Worm (Caenorhabditis elegans) whole organism, midembryonic: ENCODE data around the gene spc-2.

Experiments used
- T22C8.4 ChIP-seq: fragments of 200-800 bp; sonication (Bioruptor generic); IDR thresholded peaks from 2 replicates; pipeline ENCODE4 v1.3.6; 2022; ENCODE audit warnings: missing genetic modification characterization, missing compliant biosample characterization
- cog-1 ChIP-seq: sonication (generic microtip); optimal IDR thresholded peaks from 2 replicates; lab custom pipeline; 2016; ENCODE audit warnings: missing genetic modification characterization, missing compliant biosample characterization
- flt-1 ChIP-seq: fragments of 200-800 bp; sonication (Bioruptor generic); IDR thresholded peaks from 2 replicates; pipeline ENCODE4 v1.3.6; 2022; ENCODE audit warnings: missing genetic modification characterization, missing compliant biosample characterization
- med-1 ChIP-seq: sonication (generic microtip); optimal IDR thresholded peaks from 2 replicates; lab custom pipeline; 2017; ENCODE audit warnings: missing genetic modification characterization, mild to moderate bottlenecking, missing compliant biosample characterization, antibody characterized with exemption, missing genetic modification reagents; ENCODE audit not compliant: insufficient read depth
- ztf-23 ChIP-seq: fragments of 200-800 bp; sonication (Bioruptor generic); IDR thresholded peaks from 2 replicates; pipeline ENCODE4 v1.3.6; 2022; ENCODE audit warnings: missing genetic modification reagents, missing genetic modification characterization, missing compliant biosample characterization

- no peak for TF ChIP-seq med-1 (GFP tag; lab: Kevin White, UChicago)
- TF ChIP-seq T22C8.4 (GFP tag; lab: Robert Waterston, UW) = no peak
- TF ChIP-seq flt-1 = no peak
- no peak for TF ChIP-seq ztf-23
- no peak for TF ChIP-seq cog-1 (tag; lab: Kevin White, UChicago)
Observed at ce11 chrIII:8154423-8154822, 27.3 kb upstream of the spc-2 start.
